Worm (Caenorhabditis elegans) whole organism, L3 larva: Measurements from ENCODE around the gene nape-2.

Experiments
- R02D3.7 ChIP-seq: fragments of 150-350 bp; optimal IDR thresholded peaks from 2 replicates; lab custom pipeline; 2014; ENCODE audit warnings: missing biosample characterization, missing genetic modification characterization
- ZK546.5 ChIP-seq: sonication (generic microtip); optimal IDR thresholded peaks from 2 replicates; lab custom pipeline; 2017; ENCODE audit warnings: missing biosample characterization, missing genetic modification characterization
- aly-2 ChIP-seq: fragments of 150-350 bp; optimal IDR thresholded peaks from 2 replicates; lab custom pipeline; 2014; ENCODE audit warnings: missing biosample characterization, missing genetic modification characterization
- ceh-16 ChIP-seq: sonication (generic microtip); optimal IDR thresholded peaks from 2 replicates; lab custom pipeline; 2017; ENCODE audit warnings: missing biosample characterization, missing genetic modification characterization
- ceh-82 ChIP-seq: fragments of 150-350 bp; optimal IDR thresholded peaks from 2 replicates; lab custom pipeline; 2014; ENCODE audit warnings: missing biosample characterization, missing genetic modification characterization
- ceh-9 ChIP-seq: sonication (generic microtip); optimal IDR thresholded peaks from 2 replicates; lab custom pipeline; 2018; ENCODE audit warnings: missing biosample characterization, missing genetic modification characterization
- daf-12 ChIP-seq: fragments of 150-350 bp; optimal IDR thresholded peaks from 2 replicates; lab custom pipeline; 2014; ENCODE audit warnings: missing biosample characterization, missing genetic modification reagents, missing genetic modification characterization
- egl-27 ChIP-seq: sonication (generic microtip); optimal IDR thresholded peaks from 4 replicates; lab custom pipeline; 2017; ENCODE audit warnings: missing biosample characterization, missing genetic modification reagents, missing genetic modification characterization
- elt-1 ChIP-seq: fragments of 150-350 bp; optimal IDR thresholded peaks from 2 replicates; lab custom pipeline; 2014; ENCODE audit warnings: missing biosample characterization, missing genetic modification characterization
- elt-2 ChIP-seq: sonication (generic microtip); optimal IDR thresholded peaks from 2 replicates; lab custom pipeline; 2016; ENCODE audit warnings: missing genetic modification reagents, mild to moderate bottlenecking, missing genetic modification characterization, missing compliant biosample characterization
- elt-3 ChIP-seq, 3 experiments: fragments of 150-350 bp in 1 of 3; sonication (generic microtip) in 2 of 3; optimal IDR thresholded peaks; 2 replicates in 2 of 3; 4 replicates in 1 of 3; lab custom pipeline; 2014 to 2017; ENCODE audit warnings: missing biosample characterization in 3 of 3, missing genetic modification characterization in 3 of 3
- eor-1 ChIP-seq, 2 experiments: fragments of 150-350 bp; optimal IDR thresholded peaks; 2 replicates each; lab custom pipeline; 2014 to 2018; ENCODE audit warnings: missing biosample characterization in 2 of 2, missing genetic modification characterization in 2 of 2
- fkh-10 ChIP-seq: sonication (generic microtip); optimal IDR thresholded peaks from 2 replicates; lab custom pipeline; 2017; ENCODE audit warnings: missing biosample characterization, missing genetic modification reagents, missing genetic modification characterization
- fkh-2 ChIP-seq: fragments of 150-350 bp; optimal IDR thresholded peaks from 2 replicates; lab custom pipeline; 2014; ENCODE audit warnings: missing biosample characterization, missing genetic modification reagents, missing genetic modification characterization
- fos-1 ChIP-seq: fragments of 150-350 bp; optimal IDR thresholded peaks from 2 replicates; lab custom pipeline; 2014; ENCODE audit warnings: missing biosample characterization, missing genetic modification characterization
- hmg-11 ChIP-seq: sonication (generic microtip); optimal IDR thresholded peaks from 2 replicates; lab custom pipeline; 2016; ENCODE audit warnings: missing genetic modification characterization, missing compliant biosample characterization
- jun-1 ChIP-seq: fragments of 150-350 bp; optimal IDR thresholded peaks from 2 replicates; lab custom pipeline; 2014; ENCODE audit warnings: missing biosample characterization, missing genetic modification reagents, missing genetic modification characterization
- lin-39 ChIP-seq: fragments of 150-350 bp; optimal IDR thresholded peaks from 2 replicates; lab custom pipeline; 2018; ENCODE audit warnings: missing biosample characterization, missing genetic modification reagents, missing genetic modification characterization
- lsy-12 ChIP-seq: sonication (generic microtip); optimal IDR thresholded peaks from 2 replicates; lab custom pipeline; 2016; ENCODE audit warnings: mild to moderate bottlenecking, missing genetic modification characterization, missing compliant biosample characterization
- mdl-1 ChIP-seq: fragments of 150-350 bp; optimal IDR thresholded peaks from 2 replicates; lab custom pipeline; 2014; ENCODE audit warnings: missing biosample characterization, missing genetic modification characterization
- mml-1 ChIP-seq: fragments of 150-350 bp; sonication (generic microtip); optimal IDR thresholded peaks from 3 replicates; lab custom pipeline; 2014; ENCODE audit warnings: missing biosample characterization, missing genetic modification characterization
- nfya-1 ChIP-seq: sonication (generic microtip); optimal IDR thresholded peaks from 2 replicates; lab custom pipeline; 2017; ENCODE audit warnings: missing genetic modification characterization, mild to moderate bottlenecking, missing compliant biosample characterization, antibody characterized with exemption, moderate library complexity; ENCODE audit not compliant: insufficient read depth
- nhr-11 ChIP-seq: fragments of 150-350 bp; optimal IDR thresholded peaks from 2 replicates; lab custom pipeline; 2014; ENCODE audit warnings: missing biosample characterization, missing genetic modification characterization
- nhr-12 ChIP-seq: fragments of 150-350 bp; optimal IDR thresholded peaks from 2 replicates; lab custom pipeline; 2014; ENCODE audit warnings: missing biosample characterization, missing genetic modification characterization
- nhr-23 ChIP-seq: fragments of 150-350 bp; optimal IDR thresholded peaks from 2 replicates; lab custom pipeline; 2014; ENCODE audit warnings: missing biosample characterization, missing genetic modification reagents, missing genetic modification characterization
- nhr-237 ChIP-seq: fragments of 150-350 bp; optimal IDR thresholded peaks from 2 replicates; lab custom pipeline; 2014; ENCODE audit warnings: missing biosample characterization, missing genetic modification characterization
- nhr-25 ChIP-seq: sonication (generic microtip); optimal IDR thresholded peaks from 2 replicates; lab custom pipeline; 2017; ENCODE audit warnings: missing biosample characterization, missing genetic modification characterization
- nhr-28 ChIP-seq: fragments of 150-350 bp; optimal IDR thresholded peaks from 2 replicates; lab custom pipeline; 2014; ENCODE audit warnings: missing biosample characterization, missing genetic modification characterization
- nhr-43 ChIP-seq: sonication (generic microtip); optimal IDR thresholded peaks from 2 replicates; lab custom pipeline; 2016; ENCODE audit warnings: mild to moderate bottlenecking, missing genetic modification characterization, missing compliant biosample characterization; ENCODE audit not compliant: poor library complexity, severe bottlenecking
- nhr-67 ChIP-seq: fragments of 150-350 bp; optimal IDR thresholded peaks from 2 replicates; lab custom pipeline; 2014; ENCODE audit warnings: missing biosample characterization, missing genetic modification characterization
- nhr-76 ChIP-seq: fragments of 150-350 bp; sonication (generic microtip); optimal IDR thresholded peaks from 5 replicates; lab custom pipeline; 2014; ENCODE audit warnings: missing biosample characterization, missing genetic modification characterization
- nhr-77 ChIP-seq: fragments of 150-350 bp; optimal IDR thresholded peaks from 2 replicates; lab custom pipeline; 2014; ENCODE audit warnings: missing biosample characterization, missing genetic modification characterization
- pha-4 ChIP-seq: fragments of 150-350 bp; optimal IDR thresholded peaks from 2 replicates; lab custom pipeline; 2014; ENCODE audit warnings: missing biosample characterization, missing genetic modification reagents, missing genetic modification characterization
- pqm-1 ChIP-seq: fragments of 150-350 bp; optimal IDR thresholded peaks from 2 replicates; lab custom pipeline; 2017; ENCODE audit warnings: missing biosample characterization, missing genetic modification characterization, inconsistent platforms
- skn-1 ChIP-seq: fragments of 150-350 bp; optimal IDR thresholded peaks from 2 replicates; lab custom pipeline; 2014; ENCODE audit warnings: missing biosample characterization, missing genetic modification characterization
- snpc-4 ChIP-seq: fragments of 150-350 bp; optimal IDR thresholded peaks from 2 replicates; lab custom pipeline; 2014; ENCODE audit warnings: missing biosample characterization, missing genetic modification characterization
- tbx-2 ChIP-seq: sonication (generic microtip); optimal IDR thresholded peaks from 2 replicates; lab custom pipeline; 2016; ENCODE audit warnings: mild to moderate bottlenecking, missing genetic modification characterization, missing compliant biosample characterization
- unc-39 ChIP-seq: sonication (generic microtip); optimal IDR thresholded peaks from 4 replicates; lab custom pipeline; 2017; ENCODE audit warnings: missing biosample characterization, missing genetic modification characterization
- unc-62 ChIP-seq: fragments of 150-350 bp; sonication (generic microtip); optimal IDR thresholded peaks from 4 replicates; lab custom pipeline; 2014; ENCODE audit warnings: missing biosample characterization, missing genetic modification reagents, missing genetic modification characterization
- zag-1 ChIP-seq: fragments of 150-350 bp; optimal IDR thresholded peaks from 2 replicates; lab custom pipeline; 2014; ENCODE audit warnings: missing biosample characterization, missing genetic modification characterization
- ztf-11 ChIP-seq: fragments of 150-350 bp; optimal IDR thresholded peaks from 2 replicates; lab custom pipeline; 2014; ENCODE audit warnings: missing biosample characterization, missing genetic modification characterization

Gene nape-2

ce11 chrIV:3752276-3752675 lies 13.6 kb upstream of the nape-2 start:
- TF ChIP-seq pha-4 (tag; lab: Kevin White, UChicago) (no peak), pqm-1 (tag; lab: Kevin White, UChicago) (no peak), nhr-77 (no peak), elt-2 (tag; lab: Kevin White, UChicago) (no peak), daf-12 (tag; lab: Kevin White, UChicago) (no peak), nhr-12 (no peak), nhr-67 (tag; lab: Kevin White, UChicago) (no peak), unc-62 (GFP tag; lab: Kevin White, UChicago) (no peak), skn-1 (tag; lab: Kevin White, UChicago) (no peak), tbx-2 (tag; lab: Kevin White, UChicago) (no peak), hmg-11 (tag; lab: Kevin White, UChicago) (no peak), fkh-2 (tag; lab: Kevin White, UChicago) (no peak), nhr-28 (tag; lab: Kevin White, UChicago) (no peak), egl-27 (no peak), nhr-11 (tag; lab: Kevin White, UChicago) (no peak), unc-39 (no peak), elt-1 (tag; lab: Kevin White, UChicago) (no peak), R02D3.7 (tag; lab: Kevin White, UChicago) (no peak)

ce11 chrIV:3751001-3751400 lies 12.3 kb upstream of the nape-2 start, which contains the start of gene ugt-45:
ugt-45 (minus strand) TSS chrIV:3751101.
- TF ChIP-seq ztf-11 (tag; lab: Kevin White, UChicago): no peak
- TF ChIP-seq ceh-16 (tag; lab: Kevin White, UChicago): no peak
- TF ChIP-seq nhr-12: no peak
- no peak for TF ChIP-seq pha-4 (tag; lab: Kevin White, UChicago)
- no peak for TF ChIP-seq hmg-11 (tag; lab: Kevin White, UChicago)
- no peak for TF ChIP-seq lin-39 (tag; lab: Kevin White, UChicago)
- TF ChIP-seq aly-2 (tag; lab: Kevin White, UChicago): no peak
- no peak for TF ChIP-seq elt-3 (tag; optimal IDR thresholded peaks at IDR 0.05; lab: Kevin White, UChicago)
- no peak for TF ChIP-seq jun-1 (tag; lab: Kevin White, UChicago)
- TF ChIP-seq nhr-237 (tag; lab: Kevin White, UChicago): no peak
- no peak for TF ChIP-seq elt-2 (tag; lab: Kevin White, UChicago)
- TF ChIP-seq elt-1 (tag; lab: Kevin White, UChicago): no peak
- no peak for TF ChIP-seq nhr-25
- TF ChIP-seq mml-1 (tag; lab: Kevin White, UChicago): no peak
- no peak for TF ChIP-seq skn-1 (tag; lab: Kevin White, UChicago)
- no peak for TF ChIP-seq egl-27
- no peak for TF ChIP-seq ceh-82
- TF ChIP-seq nhr-43 (tag; lab: Kevin White, UChicago): no peak
- TF ChIP-seq tbx-2 (tag; lab: Kevin White, UChicago): no peak

- TF ChIP-seq ceh-82: no peak
- TF ChIP-seq zag-1 (tag; lab: Kevin White, UChicago): no peak
- no peak for TF ChIP-seq nfya-1 (tag; lab: Kevin White, UChicago)
- no peak for TF ChIP-seq nhr-43 (tag; lab: Kevin White, UChicago)
- no peak for TF ChIP-seq nhr-23 (tag; lab: Kevin White, UChicago)
- TF ChIP-seq fos-1: no peak
- no peak for TF ChIP-seq eor-1 (tag; optimal IDR thresholded peaks at IDR 0.05; lab: Kevin White, UChicago)
- TF ChIP-seq nhr-11 (tag; lab: Kevin White, UChicago): no peak
- TF ChIP-seq nhr-237 (tag; lab: Kevin White, UChicago): no peak
- no peak for TF ChIP-seq nhr-25
- no peak for TF ChIP-seq ceh-9
- no peak for TF ChIP-seq nhr-12
- TF ChIP-seq skn-1 (tag; lab: Kevin White, UChicago): no peak
- no peak for TF ChIP-seq ZK546.5 (tag; lab: Kevin White, UChicago)
- TF ChIP-seq mml-1 (tag; lab: Kevin White, UChicago): no peak
- TF ChIP-seq lsy-12 (tag; lab: Kevin White, UChicago): no peak
These were observed 7.1 kb upstream of the nape-2 start for ce11 chrIV:3745806-3746205.

- TF ChIP-seq elt-2 (tag; lab: Kevin White, UChicago) (peak; percentile 25), mdl-1 (tag; lab: Kevin White, UChicago) (no peak), nhr-25 (no peak), fkh-10 (GFP tag; lab: Kevin White, UChicago) (no peak), pqm-1 (tag; lab: Kevin White, UChicago) (peak; percentile 22), ceh-9 (no peak), R02D3.7 (tag; lab: Kevin White, UChicago) (no peak), nhr-76 (tag; lab: Kevin White, UChicago) (no peak), nhr-12 (no peak), elt-3 (tag; optimal IDR thresholded peaks at IDR 0.05; lab: Kevin White, UChicago) (no peak), snpc-4 (tag; lab: Kevin White, UChicago) (no peak), eor-1 (tag; optimal IDR thresholded peaks at IDR 0.05; lab: Kevin White, UChicago) (no peak)
These were observed 5.0 kb upstream of the nape-2 start, which contains the start of gene siah-1 for ce11 chrIV:3743748-3744147. siah-1 (plus strand) TSS chrIV:3744048.
